Worm (Caenorhabditis elegans) whole organism, midembryonic: ENCODE measurements around the gene B0393.9.

Experiments
- T22C8.4 ChIP-seq: fragments of 200-800 bp; sonication (Bioruptor generic); IDR thresholded peaks from 2 replicates; pipeline ENCODE4 v1.3.6; 2022; ENCODE audit warnings: missing genetic modification characterization, missing compliant biosample characterization
- cog-1 ChIP-seq: sonication (generic microtip); optimal IDR thresholded peaks from 2 replicates; lab custom pipeline; 2016; ENCODE audit warnings: missing genetic modification characterization, missing compliant biosample characterization
- flt-1 ChIP-seq: fragments of 200-800 bp; sonication (Bioruptor generic); IDR thresholded peaks from 2 replicates; pipeline ENCODE4 v1.3.6; 2022; ENCODE audit warnings: missing genetic modification characterization, missing compliant biosample characterization
- klf-2 ChIP-seq: fragments of 200-800 bp; sonication (Bioruptor generic); conservative IDR thresholded peaks from 2 replicates; pipeline ENCODE4 v1.3.6; 2022; ENCODE audit warnings: missing genetic modification reagents, missing genetic modification characterization, missing compliant biosample characterization
- med-1 ChIP-seq: sonication (generic microtip); optimal IDR thresholded peaks from 2 replicates; lab custom pipeline; 2017; ENCODE audit warnings: missing genetic modification characterization, mild to moderate bottlenecking, missing compliant biosample characterization, antibody characterized with exemption, missing genetic modification reagents; ENCODE audit not compliant: insufficient read depth
- ref-1 ChIP-seq: fragments of 200-800 bp; sonication (Bioruptor generic); conservative IDR thresholded peaks from 2 replicates; pipeline ENCODE4 v1.3.6; 2022; ENCODE audit warnings: missing genetic modification reagents, missing genetic modification characterization, missing compliant biosample characterization
- ztf-23 ChIP-seq: fragments of 200-800 bp; sonication (Bioruptor generic); IDR thresholded peaks from 2 replicates; pipeline ENCODE4 v1.3.6; 2022; ENCODE audit warnings: missing genetic modification reagents, missing genetic modification characterization, missing compliant biosample characterization
- ztf-29 ChIP-seq: fragments of 200-800 bp; sonication (Bioruptor generic); IDR thresholded peaks from 2 replicates; pipeline ENCODE4 v1.3.6; 2022; ENCODE audit warnings: missing genetic modification reagents, missing genetic modification characterization, missing compliant biosample characterization

ce11 chrIII:4829440-4829839, 49.5 kb upstream of the B0393.9 start, which contains the start of gene F26A1.9:
- TF ChIP-seq flt-1 (GFP tag; lab: Robert Waterston, UW) (no peak), T22C8.4 (GFP tag; lab: Robert Waterston, UW) (no peak), ztf-29 (no peak), ref-1 (GFP tag; lab: Robert Waterston, UW) (no peak), ztf-23 (no peak), cog-1 (tag; lab: Kevin White, UChicago) (no peak), klf-2 (GFP tag; lab: Robert Waterston, UW) (no peak), med-1 (GFP tag; lab: Kevin White, UChicago) (no peak)
